Fruit fly (Drosophila melanogaster): ENCODE measurements around the gene CG33543.

Gene CG33543

dm6 chr2L:2006082-2006669 is at the start of gene CG33543:
Gene CG33543 (minus strand): TSS chr2L:2006313.
- no peak for TF ChIP-seq noc (tag; optimal IDR thresholded peaks at IDR 0.05)

- no peak for TF ChIP-seq noc (tag; optimal IDR thresholded peaks at IDR 0.05)
Observed at dm6 chr2L:2054289-2054688, 48.2 kb upstream of the CG33543 start, which contains the start of gene Or22c. Gene Or22c (plus strand): TSS chr2L:2054589.

- TF ChIP-seq noc (tag; optimal IDR thresholded peaks at IDR 0.05), result no peak
Observed at dm6 chr2L:2045265-2045664, 39.2 kb upstream of the CG33543 start, which contains the start of gene Kebab. Gene Kebab (plus strand): TSS chr2L:2045494.

dm6 chr2L:2044826-2045225 is 38.7 kb upstream of the CG33543 start:
- no peak for TF ChIP-seq noc (tag; optimal IDR thresholded peaks at IDR 0.05)

dm6 chr2L:2042072-2042471 is 36.0 kb upstream of the CG33543 start:
- no peak for TF ChIP-seq noc (tag; optimal IDR thresholded peaks at IDR 0.05)

- no peak for TF ChIP-seq noc (tag; optimal IDR thresholded peaks at IDR 0.05)
Observed at dm6 chr2L:2039458-2039857, 33.3 kb upstream of the CG33543 start.

dm6 chr2L:2038956-2039263 is 32.8 kb upstream of the CG33543 start:
- TF ChIP-seq noc (tag; optimal IDR thresholded peaks at IDR 0.05), result no peak

- no peak for TF ChIP-seq noc (tag; optimal IDR thresholded peaks at IDR 0.05)
Observed at dm6 chr2L:2038253-2038955, 32.3 kb upstream of the CG33543 start.

- no peak for TF ChIP-seq noc (tag; optimal IDR thresholded peaks at IDR 0.05)
Observed at dm6 chr2L:2037551-2038252, 31.6 kb upstream of the CG33543 start.

dm6 chr2L:2037165-2037550 is 31.0 kb upstream of the CG33543 start, which contains the start of gene lectin-22C:
Gene lectin-22C (minus strand): TSS chr2L:2037265.
- no peak for TF ChIP-seq noc (tag; optimal IDR thresholded peaks at IDR 0.05)

dm6 chr2L:2035941-2036340 is 29.8 kb upstream of the CG33543 start, which contains the start of gene CG42296:
Gene CG42296 (minus strand): TSS chr2L:2036041.
- no peak for TF ChIP-seq noc (tag; optimal IDR thresholded peaks at IDR 0.05)

- no peak for TF ChIP-seq noc (tag; optimal IDR thresholded peaks at IDR 0.05)
Observed at dm6 chr2L:2032076-2032475, 26.0 kb upstream of the CG33543 start.

- no peak for TF ChIP-seq noc (tag; optimal IDR thresholded peaks at IDR 0.05)
Observed at dm6 chr2L:2031522-2031921, 25.4 kb upstream of the CG33543 start.

- TF ChIP-seq noc (tag; optimal IDR thresholded peaks at IDR 0.05), result no peak
Observed at dm6 chr2L:2022823-2023222, 16.7 kb upstream of the CG33543 start.

dm6 chr2L:2015204-2015603 is 9.1 kb upstream of the CG33543 start:
- no peak for TF ChIP-seq noc (tag; optimal IDR thresholded peaks at IDR 0.05)

- TF ChIP-seq noc (tag; optimal IDR thresholded peaks at IDR 0.05), result no peak
Observed at dm6 chr2L:2013836-2014434, 7.8 kb upstream of the CG33543 start.

- no peak for TF ChIP-seq noc (tag; optimal IDR thresholded peaks at IDR 0.05)
Observed at dm6 chr2L:2013057-2013456, 6.9 kb upstream of the CG33543 start.
